Worm (Caenorhabditis elegans) whole organism, L1 larva: Measurements from ENCODE around the gene F10E9.10.

Source experiments
- C04F5.9 ChIP-seq: sonication (generic microtip); optimal IDR thresholded peaks from 2 replicates; lab custom pipeline; 2016; ENCODE audit warnings: missing genetic modification characterization, missing compliant biosample characterization
- alr-1 ChIP-seq: fragments of 200-800 bp; sonication (Bioruptor generic); optimal IDR thresholded peaks from 2 replicates; lab custom pipeline; 2018; ENCODE audit warnings: borderline replicate concordance, mild to moderate bottlenecking, missing genetic modification characterization, missing compliant biosample characterization
- blmp-1 ChIP-seq: fragments of 150-350 bp; optimal IDR thresholded peaks from 2 replicates; lab custom pipeline; 2014; ENCODE audit warnings: missing biosample characterization, missing genetic modification characterization
- efl-1 ChIP-seq, 4 experiments: fragments of 150-350 bp; optimal IDR thresholded peaks in 3 of 4; peaks in 1 of 4; 1 replicate in 1 of 4; 2 replicates in 3 of 4; lab custom pipeline; 2014; ENCODE audit warnings: missing biosample characterization in 2 of 4, missing genetic modification characterization in 2 of 4, missing genetic modification reagents in 2 of 4
- nhr-20 ChIP-seq: sonication (generic microtip); optimal IDR thresholded peaks from 2 replicates; lab custom pipeline; 2016; ENCODE audit warnings: mild to moderate bottlenecking, missing genetic modification characterization, missing compliant biosample characterization
- nhr-237 ChIP-seq: fragments of 150-350 bp; optimal IDR thresholded peaks from 2 replicates; lab custom pipeline; 2014; ENCODE audit warnings: missing biosample characterization, missing genetic modification characterization
- nhr-77 ChIP-seq: fragments of 150-350 bp; optimal IDR thresholded peaks from 2 replicates; lab custom pipeline; 2014; ENCODE audit warnings: missing biosample characterization, missing genetic modification characterization
- pqm-1 ChIP-seq: sonication (generic microtip); optimal IDR thresholded peaks from 3 replicates; lab custom pipeline; 2017; ENCODE audit warnings: missing biosample characterization, missing genetic modification characterization
- unc-30 ChIP-seq: sonication (generic microtip); optimal IDR thresholded peaks from 2 replicates; lab custom pipeline; 2017; ENCODE audit warnings: missing biosample characterization, missing genetic modification characterization
- unc-62 ChIP-seq: fragments of 150-350 bp; optimal IDR thresholded peaks from 2 replicates; lab custom pipeline; 2014; ENCODE audit warnings: missing biosample characterization, missing genetic modification reagents, missing genetic modification characterization
- unc-86 ChIP-seq: sonication (generic microtip); optimal IDR thresholded peaks from 2 replicates; lab custom pipeline; 2016; ENCODE audit warnings: missing genetic modification characterization, missing compliant biosample characterization
- unc-98 ChIP-seq: fragments of 200-800 bp; sonication (Bioruptor generic); IDR thresholded peaks from 2 replicates; pipeline ENCODE4 v1.3.6; 2022; ENCODE audit warnings: missing genetic modification characterization, missing compliant biosample characterization
- zag-1 ChIP-seq: fragments of 150-350 bp; optimal IDR thresholded peaks from 2 replicates; lab custom pipeline; 2014; ENCODE audit warnings: missing biosample characterization, missing genetic modification characterization
- ztf-11 ChIP-seq, 2 experiments: sonication (generic microtip); optimal IDR thresholded peaks; 2 replicates each; lab custom pipeline; 2016 to 2017; ENCODE audit warnings: missing genetic modification characterization in 2 of 2, missing biosample characterization in 1 of 2, missing compliant biosample characterization in 1 of 2

- TF ChIP-seq unc-86 (tag; lab: Kevin White, UChicago): no peak
- TF ChIP-seq ztf-11 (tag; optimal IDR thresholded peaks at IDR 0.05; lab: Kevin White, UChicago): no peak
- TF ChIP-seq unc-62 (GFP tag; lab: Kevin White, UChicago): no peak
- no peak for TF ChIP-seq unc-98
- no peak for TF ChIP-seq unc-30 (tag; lab: Kevin White, UChicago)
- no peak for TF ChIP-seq efl-1 (optimal IDR thresholded peaks at IDR 0.05; lab: Kevin White, UChicago)
- TF ChIP-seq efl-1 (GFP tag; optimal IDR thresholded peaks at IDR 0.05 in 1 of 2; lab: Kevin White, UChicago): no peak
- TF ChIP-seq pqm-1 (tag; lab: Kevin White, UChicago): no peak
- TF ChIP-seq nhr-77 (tag; lab: Kevin White, UChicago): no peak
- TF ChIP-seq nhr-237 (tag; lab: Kevin White, UChicago): no peak
- TF ChIP-seq blmp-1 (tag; lab: Kevin White, UChicago): no peak
- TF ChIP-seq zag-1 (tag; lab: Kevin White, UChicago): no peak
- TF ChIP-seq C04F5.9 (tag; lab: Kevin White, UChicago): no peak
- peak; percentile 10 for TF ChIP-seq nhr-20
- TF ChIP-seq alr-1 (tag; lab: Kevin White, UChicago): no peak
Observed at ce11 chrIII:8322645-8323213, 2.6 kb upstream of the F10E9.10 start, which contains the start of gene F10E9.1.
